Worm (Caenorhabditis elegans) whole organism, midembryonic: ENCODE measurements around the gene nhr-122.
"Not testable (repeated sequence)": the region's sequence is repeated elsewhere in the genome, so short reads cannot be mapped to it uniquely, and the experiment has no call there.

Experiments
- T22C8.4 ChIP-seq: fragments of 200-800 bp; sonication (Bioruptor generic); IDR thresholded peaks from 2 replicates; pipeline ENCODE4 v1.3.6; 2022; ENCODE audit warnings: missing genetic modification characterization, missing compliant biosample characterization
- cog-1 ChIP-seq: sonication (generic microtip); optimal IDR thresholded peaks from 2 replicates; lab custom pipeline; 2016; ENCODE audit warnings: missing genetic modification characterization, missing compliant biosample characterization
- flt-1 ChIP-seq: fragments of 200-800 bp; sonication (Bioruptor generic); IDR thresholded peaks from 2 replicates; pipeline ENCODE4 v1.3.6; 2022; ENCODE audit warnings: missing genetic modification characterization, missing compliant biosample characterization
- klf-2 ChIP-seq: fragments of 200-800 bp; sonication (Bioruptor generic); conservative IDR thresholded peaks from 2 replicates; pipeline ENCODE4 v1.3.6; 2022; ENCODE audit warnings: missing genetic modification reagents, missing genetic modification characterization, missing compliant biosample characterization
- med-1 ChIP-seq: sonication (generic microtip); optimal IDR thresholded peaks from 2 replicates; lab custom pipeline; 2017; ENCODE audit warnings: missing genetic modification characterization, mild to moderate bottlenecking, missing compliant biosample characterization, antibody characterized with exemption, missing genetic modification reagents; ENCODE audit not compliant: insufficient read depth
- ref-1 ChIP-seq: fragments of 200-800 bp; sonication (Bioruptor generic); conservative IDR thresholded peaks from 2 replicates; pipeline ENCODE4 v1.3.6; 2022; ENCODE audit warnings: missing genetic modification reagents, missing genetic modification characterization, missing compliant biosample characterization
- tab-1 ChIP-seq: fragments of 200-800 bp; sonication (Bioruptor generic); IDR thresholded peaks from 2 replicates; pipeline ENCODE4 v1.3.6; 2022; ENCODE audit warnings: missing genetic modification characterization, missing compliant biosample characterization
- ztf-23 ChIP-seq: fragments of 200-800 bp; sonication (Bioruptor generic); IDR thresholded peaks from 2 replicates; pipeline ENCODE4 v1.3.6; 2022; ENCODE audit warnings: missing genetic modification reagents, missing genetic modification characterization, missing compliant biosample characterization
- ztf-29 ChIP-seq: fragments of 200-800 bp; sonication (Bioruptor generic); IDR thresholded peaks from 2 replicates; pipeline ENCODE4 v1.3.6; 2022; ENCODE audit warnings: missing genetic modification reagents, missing genetic modification characterization, missing compliant biosample characterization

The nhr-122 gene

ce11 chrIV:1605276-1605762 lies 8.4 kb upstream of the nhr-122 start, which contains the start of gene Y41D4B.11:
TSS of gene Y41D4B.11 (plus strand) at chrIV:1605712.
- TF ChIP-seq T22C8.4 (GFP tag; lab: Robert Waterston, UW) (no peak), ztf-23 (GFP tag; lab: Robert Waterston, UW) (no peak), ref-1 (GFP tag; lab: Robert Waterston, UW) (no peak), klf-2 (GFP tag; lab: Robert Waterston, UW) (no peak), cog-1 (tag; lab: Kevin White, UChicago) (no peak), flt-1 (GFP tag; lab: Robert Waterston, UW) (no peak), ztf-29 (GFP tag; lab: Robert Waterston, UW) (no peak), tab-1 (GFP tag; lab: Robert Waterston, UW) (no peak), med-1 (GFP tag; lab: Kevin White, UChicago) (no peak)

- TF ChIP-seq med-1 (GFP tag; lab: Kevin White, UChicago); flt-1 (GFP tag; lab: Robert Waterston, UW); tab-1 (GFP tag; lab: Robert Waterston, UW): not testable (repeated sequence)
Observed at ce11 chrIV:1609973-1610372, 3.7 kb upstream of the nhr-122 start, which contains the start of gene dsl-3. TSS of gene dsl-3 (plus strand) at chrIV:1610273.

ce11 chrIV:1619519-1620311 lies 6.0 kb downstream of the nhr-122 start, which contains the start of gene nhr-92:
TSS of gene nhr-92 (plus strand) at chrIV:1620094.
- TF ChIP-seq flt-1 (GFP tag; lab: Robert Waterston, UW): no peak
- no peak for TF ChIP-seq ztf-29 (GFP tag; lab: Robert Waterston, UW)
- peak; percentile 81 for TF ChIP-seq T22C8.4 (GFP tag; lab: Robert Waterston, UW)

- TF ChIP-seq tab-1 (GFP tag; lab: Robert Waterston, UW): no peak
- TF ChIP-seq ztf-23 (GFP tag; lab: Robert Waterston, UW): no peak
- TF ChIP-seq flt-1 (GFP tag; lab: Robert Waterston, UW): no peak
- TF ChIP-seq T22C8.4 (GFP tag; lab: Robert Waterston, UW): no peak
- TF ChIP-seq ztf-29 (GFP tag; lab: Robert Waterston, UW): no peak
- TF ChIP-seq ref-1 (GFP tag; lab: Robert Waterston, UW): no peak
- TF ChIP-seq cog-1 (tag; lab: Kevin White, UChicago): no peak
- no peak for TF ChIP-seq klf-2 (GFP tag; lab: Robert Waterston, UW)
- TF ChIP-seq med-1 (GFP tag; lab: Kevin White, UChicago): no peak
Observed at ce11 chrIV:1623712-1624111, 10.0 kb downstream of the nhr-122 start, which contains the start of gene nhr-87. TSS of gene nhr-87 (plus strand) at chrIV:1624029.

ce11 chrIV:1624447-1624846 lies 10.8 kb downstream of the nhr-122 start:
- TF ChIP-seq klf-2 (GFP tag; lab: Robert Waterston, UW) (no peak), ref-1 (GFP tag; lab: Robert Waterston, UW) (no peak), med-1 (GFP tag; lab: Kevin White, UChicago) (no peak), flt-1 (GFP tag; lab: Robert Waterston, UW) (no peak), T22C8.4 (GFP tag; lab: Robert Waterston, UW) (no peak), ztf-29 (GFP tag; lab: Robert Waterston, UW) (no peak), tab-1 (GFP tag; lab: Robert Waterston, UW) (no peak), cog-1 (tag; lab: Kevin White, UChicago) (no peak), ztf-23 (GFP tag; lab: Robert Waterston, UW) (no peak)

- TF ChIP-seq ztf-23 (GFP tag; lab: Robert Waterston, UW): no peak
- no peak for TF ChIP-seq ztf-29 (GFP tag; lab: Robert Waterston, UW)
- no peak for TF ChIP-seq med-1 (GFP tag; lab: Kevin White, UChicago)
- no peak for TF ChIP-seq T22C8.4 (GFP tag; lab: Robert Waterston, UW)
- TF ChIP-seq klf-2 (GFP tag; lab: Robert Waterston, UW): no peak
- TF ChIP-seq flt-1 (GFP tag; lab: Robert Waterston, UW): no peak
- TF ChIP-seq tab-1 (GFP tag; lab: Robert Waterston, UW): no peak
- no peak for TF ChIP-seq cog-1 (tag; lab: Kevin White, UChicago)
- no peak for TF ChIP-seq ref-1 (GFP tag; lab: Robert Waterston, UW)
Observed at ce11 chrIV:1626342-1626855, 12.7 kb downstream of the nhr-122 start, which contains the start of gene nhr-146. TSS of gene nhr-146 (plus strand) at chrIV:1626805.

ce11 chrIV:1628281-1628680 lies 14.6 kb downstream of the nhr-122 start:
- no peak for TF ChIP-seq cog-1 (tag; lab: Kevin White, UChicago)
- no peak for TF ChIP-seq klf-2 (GFP tag; lab: Robert Waterston, UW)
- no peak for TF ChIP-seq ztf-23 (GFP tag; lab: Robert Waterston, UW)
- TF ChIP-seq tab-1 (GFP tag; lab: Robert Waterston, UW): no peak
- no peak for TF ChIP-seq flt-1 (GFP tag; lab: Robert Waterston, UW)
- no peak for TF ChIP-seq T22C8.4 (GFP tag; lab: Robert Waterston, UW)
- peak; percentile 63; the same call in 1 of the 2 replicates for TF ChIP-seq ztf-29 (GFP tag; lab: Robert Waterston, UW)

ce11 chrIV:1628730-1629129 lies 15.0 kb downstream of the nhr-122 start:
- no peak for TF ChIP-seq klf-2 (GFP tag; lab: Robert Waterston, UW)
- TF ChIP-seq ref-1 (GFP tag; lab: Robert Waterston, UW): no peak
- TF ChIP-seq flt-1 (GFP tag; lab: Robert Waterston, UW): no peak
- no peak for TF ChIP-seq ztf-23 (GFP tag; lab: Robert Waterston, UW)
- no peak for TF ChIP-seq ztf-29 (GFP tag; lab: Robert Waterston, UW)
- no peak for TF ChIP-seq med-1 (GFP tag; lab: Kevin White, UChicago)
- TF ChIP-seq cog-1 (tag; lab: Kevin White, UChicago): no peak
